Worm (Caenorhabditis elegans): ENCODE measurements around the gene math-9.

DNA sequence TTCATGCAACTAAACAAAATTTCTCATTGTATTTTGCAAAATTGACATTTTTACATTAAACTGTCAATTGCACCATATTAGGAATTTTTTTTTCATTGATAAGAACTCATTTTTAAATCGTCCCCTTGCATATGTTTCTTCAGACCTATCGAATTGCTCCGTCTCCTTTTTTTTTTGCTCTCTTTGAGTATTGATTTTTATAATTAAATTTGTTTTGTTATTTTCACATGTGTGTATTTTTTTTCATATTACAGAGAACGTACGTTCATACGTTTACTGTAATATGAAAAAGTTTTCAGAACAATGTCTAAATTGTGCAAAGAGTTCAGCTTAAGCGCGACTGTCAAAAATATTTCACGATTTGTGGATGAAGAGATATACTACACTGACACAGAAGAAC lies 21.5 kb downstream of the math-9 start, which contains the start of gene math-14:
- TF ChIP-seq T07F8.4 (tag; optimal IDR thresholded peaks at IDR 0.05) (no peak), sea-2 (GFP tag; IDR thresholded peaks at IDR 0.05) (no peak), ztf-28 (GFP tag; IDR thresholded peaks at IDR 0.05) (no peak), mxl-1 (tag; optimal IDR thresholded peaks at IDR 0.05) (no peak), nfya-1 (tag; optimal IDR thresholded peaks at IDR 0.05; ENCODE audit: borderline replicate concordance, insufficient read depth) (no peak), F52B5.7 (tag; optimal IDR thresholded peaks at IDR 0.05) (no peak), ceh-58 (GFP tag; IDR thresholded peaks at IDR 0.05) (no peak), mes-4 (tag; optimal IDR thresholded peaks at IDR 0.05) (no peak), F33H1.4 (GFP tag; IDR thresholded peaks at IDR 0.05) (no peak)

Measured in whole organism, young adult.